Worm (Caenorhabditis elegans): ENCODE results near the gene tag-209.

DNA sequence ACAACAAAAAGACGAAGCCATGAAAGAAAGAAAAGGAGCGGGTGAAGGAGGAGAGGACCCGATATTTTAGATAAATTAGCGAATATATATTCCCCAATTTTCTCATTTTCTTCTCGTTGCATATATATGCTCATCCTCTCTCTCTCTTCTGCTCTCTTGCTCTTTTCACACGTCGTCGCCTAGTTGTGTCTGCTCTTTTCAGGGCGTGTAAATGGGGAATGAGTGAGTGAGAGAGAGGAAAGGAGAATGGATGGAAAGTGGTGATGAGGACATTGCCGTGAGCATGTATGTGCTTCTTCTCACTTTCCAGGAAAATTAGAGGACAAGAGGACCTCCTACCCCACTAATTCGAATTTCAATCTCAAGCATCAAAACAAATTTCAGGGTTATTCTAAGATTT lies 31.7 kb upstream of the tag-209 start:
- TF ChIP-seq dao-5 (tag; optimal IDR thresholded peaks at IDR 0.05) (no peak), W03F9.2 (tag; optimal IDR thresholded peaks at IDR 0.05) (no peak), him-1 (tag; optimal IDR thresholded peaks at IDR 0.05) (no peak)
